Worm (Caenorhabditis elegans) whole organism, early embryonic: ENCODE results near the gene xbx-9.

ENCODE experiments used
- F13C5.2 ChIP-seq: sonication (generic microtip); optimal IDR thresholded peaks from 2 replicates; lab custom pipeline; 2017; ENCODE audit warnings: mild to moderate bottlenecking, missing genetic modification characterization, inconsistent platforms, missing compliant biosample characterization
- aly-1 ChIP-seq: sonication (generic microtip); optimal IDR thresholded peaks from 2 replicates; lab custom pipeline; 2016; ENCODE audit warnings: missing genetic modification characterization, missing compliant biosample characterization
- ceh-13 ChIP-seq: fragments of 200-800 bp; sonication (Bioruptor generic); optimal IDR thresholded peaks from 2 replicates; lab custom pipeline; 2018; ENCODE audit warnings: mild to moderate bottlenecking, missing genetic modification characterization, missing compliant biosample characterization
- ceh-36 ChIP-seq: sonication (generic microtip); optimal IDR thresholded peaks from 2 replicates; lab custom pipeline; 2016; ENCODE audit warnings: missing genetic modification characterization, inconsistent platforms, missing compliant biosample characterization
- hmbx-1 ChIP-seq: sonication (generic microtip); optimal IDR thresholded peaks from 2 replicates; lab custom pipeline; 2016; ENCODE audit warnings: mild to moderate bottlenecking, missing genetic modification characterization, missing compliant biosample characterization
- scrt-1 ChIP-seq: fragments of 200-800 bp; sonication (Bioruptor generic); IDR thresholded peaks from 2 replicates; pipeline ENCODE4 v1.3.6; 2022; ENCODE audit warnings: missing genetic modification characterization, missing compliant biosample characterization
- tbx-11 ChIP-seq: fragments of 200-800 bp; sonication (Bioruptor generic); IDR thresholded peaks from 2 replicates; pipeline ENCODE4 v1.3.6; 2022; ENCODE audit warnings: missing genetic modification characterization, missing compliant biosample characterization
- tra-4 ChIP-seq: sonication (generic microtip); optimal IDR thresholded peaks from 2 replicates; lab custom pipeline; 2017; ENCODE audit warnings: missing genetic modification characterization, missing compliant biosample characterization

xbx-9 gene

ce11 chrV:12784861-12785260, 50.9 kb downstream of the xbx-9 start, which contains the start of gene sre-20:
sre-20 (minus strand) TSS chrV:12784961.
- TF ChIP-seq hmbx-1 (tag; lab: Kevin White, UChicago) (no peak), F13C5.2 (tag; lab: Kevin White, UChicago) (no peak), tra-4 (tag; lab: Kevin White, UChicago) (no peak), ceh-36 (tag; lab: Kevin White, UChicago) (no peak), tbx-11 (GFP tag; lab: Robert Waterston, UW) (no peak), scrt-1 (GFP tag; lab: Robert Waterston, UW) (no peak), aly-1 (tag; lab: Kevin White, UChicago) (no peak), ceh-13 (no peak)
